Fruit fly (Drosophila melanogaster) whole organism, pupa: Measurements from ENCODE around the gene CG9706.
A peak's percentile ranks its signal among the peaks of the same experiment; 100 is the strongest.

Experiments used
- CG10348 ChIP-seq: fragments of 200-800 bp; sonication (Bioruptor generic); IDR thresholded peaks from 2 replicates; pipeline ENCODE4 v1.3.6; 2022; ENCODE audit warnings: missing biosample characterization, missing genetic modification characterization
- CG12605 ChIP-seq: fragments of 200-800 bp; sonication (Bioruptor generic); IDR thresholded peaks from 2 replicates; pipeline ENCODE4 v1.3.6; 2022; ENCODE audit warnings: missing biosample characterization, missing genetic modification characterization
- CG13204 ChIP-seq: fragments of 200-800 bp; sonication (Bioruptor generic); optimal IDR thresholded peaks from 2 replicates; lab custom pipeline; 2018; ENCODE audit warnings: missing biosample characterization, mild to moderate bottlenecking, missing genetic modification characterization, moderate library complexity
- CG14655 ChIP-seq: fragments of 200-800 bp; sonication (Bioruptor generic); optimal IDR thresholded peaks from 3 replicates; lab custom pipeline; 2017; ENCODE audit warnings: mild to moderate bottlenecking, missing biosample characterization, missing genetic modification reagents, missing genetic modification characterization
- CG15710 ChIP-seq: fragments of 200-800 bp; sonication (Bioruptor generic); optimal IDR thresholded peaks from 2 replicates; lab custom pipeline; 2018; ENCODE audit warnings: missing biosample characterization, mild to moderate bottlenecking, missing genetic modification characterization, moderate library complexity
- CG17806 ChIP-seq: fragments of 200-800 bp; sonication (Bioruptor generic); optimal IDR thresholded peaks from 2 replicates; lab custom pipeline; 2018; ENCODE audit warnings: missing biosample characterization, mild to moderate bottlenecking, missing genetic modification characterization, moderate library complexity
- CG32121 ChIP-seq: fragments of 200-800 bp; sonication (Bioruptor generic); IDR thresholded peaks from 2 replicates; pipeline ENCODE4 v1.3.6; 2022; ENCODE audit warnings: missing biosample characterization, missing genetic modification characterization
- CG34367 ChIP-seq: fragments of 200-800 bp; sonication (Bioruptor generic); optimal IDR thresholded peaks from 2 replicates; lab custom pipeline; 2018; ENCODE audit warnings: missing biosample characterization, mild to moderate bottlenecking, missing genetic modification characterization
- CG4496 ChIP-seq: fragments of 200-800 bp; sonication (Bioruptor generic); IDR thresholded peaks from 3 replicates; pipeline ENCODE4 v1.3.6; 2022; ENCODE audit warnings: missing biosample characterization, missing genetic modification characterization
- CG8159 ChIP-seq: fragments of 200-800 bp; sonication (Bioruptor generic); optimal IDR thresholded peaks from 3 replicates; lab custom pipeline; 2018; ENCODE audit warnings: missing biosample characterization, mild to moderate bottlenecking, missing genetic modification characterization, moderate library complexity
- CG8301 ChIP-seq: fragments of 200-800 bp; sonication (Bioruptor generic); optimal IDR thresholded peaks from 2 replicates; lab custom pipeline; 2018; ENCODE audit warnings: missing biosample characterization, mild to moderate bottlenecking, missing genetic modification characterization
- CG9948 ChIP-seq: fragments of 200-800 bp; sonication (Bioruptor generic); optimal IDR thresholded peaks from 2 replicates; lab custom pipeline; 2018; ENCODE audit warnings: missing biosample characterization, mild to moderate bottlenecking, missing genetic modification characterization, moderate library complexity
- D1 ChIP-seq: fragments of 200-800 bp; sonication (Bioruptor generic); optimal IDR thresholded peaks from 2 replicates; lab custom pipeline; 2018; ENCODE audit warnings: missing biosample characterization, mild to moderate bottlenecking, missing genetic modification characterization, moderate library complexity
- EcR ChIP-seq: fragments of 200-800 bp; sonication (Bioruptor generic); optimal IDR thresholded peaks from 3 replicates; lab custom pipeline; 2019; ENCODE audit warnings: missing biosample characterization, missing genetic modification characterization, mild to moderate bottlenecking, moderate library complexity, missing genetic modification reagents
- Ets98B ChIP-seq: fragments of 200-800 bp; sonication (Bioruptor generic); IDR thresholded peaks from 2 replicates; pipeline ENCODE4 v1.3.6; 2022; ENCODE audit warnings: missing biosample characterization, missing genetic modification characterization
- Pif1A ChIP-seq: fragments of 200-800 bp; sonication (Bioruptor generic); optimal IDR thresholded peaks from 3 replicates; lab custom pipeline; 2016; ENCODE audit warnings: missing biosample characterization, missing genetic modification characterization
- Pif1B ChIP-seq: fragments of 200-800 bp; sonication (Bioruptor generic); optimal IDR thresholded peaks from 3 replicates; lab custom pipeline; 2016; ENCODE audit warnings: missing biosample characterization, missing genetic modification characterization
- Snoo ChIP-seq: fragments of 200-800 bp; sonication (Bioruptor generic); optimal IDR thresholded peaks from 3 replicates; lab custom pipeline; 2017; ENCODE audit warnings: missing biosample characterization, mild to moderate bottlenecking, missing genetic modification characterization, inconsistent platforms
- fd96Ca ChIP-seq: fragments of 200-800 bp; sonication (Bioruptor generic); IDR thresholded peaks from 3 replicates; pipeline ENCODE4 v1.3.6; 2022; ENCODE audit warnings: missing biosample characterization, missing genetic modification characterization
- gl ChIP-seq: fragments of 200-800 bp; sonication (Bioruptor generic); optimal IDR thresholded peaks from 2 replicates; lab custom pipeline; 2018; ENCODE audit warnings: missing biosample characterization, mild to moderate bottlenecking, missing genetic modification characterization
- rn ChIP-seq: fragments of 200-800 bp; sonication (Bioruptor generic); IDR thresholded peaks from 2 replicates; pipeline ENCODE4 v1.3.6; 2022; ENCODE audit warnings: missing biosample characterization, missing genetic modification characterization

Gene CG9706

dm6 chr3L:16782789-16783188 lies at the start of gene CG9706:
CG9706 (plus strand) TSS chr3L:16783010.
- TF ChIP-seq Pif1B (GFP tag; lab: Kevin White, UChicago) (no peak), CG32121 (GFP tag; lab: Robert Waterston, UW) (no peak), CG9948 (tag; lab: Kevin White, UChicago) (no peak), Snoo (tag; lab: Kevin White, UChicago) (no peak), fd96Ca (GFP tag; lab: Robert Waterston, UW) (no peak), gl (tag; lab: Kevin White, UChicago) (no peak)

DNA sequence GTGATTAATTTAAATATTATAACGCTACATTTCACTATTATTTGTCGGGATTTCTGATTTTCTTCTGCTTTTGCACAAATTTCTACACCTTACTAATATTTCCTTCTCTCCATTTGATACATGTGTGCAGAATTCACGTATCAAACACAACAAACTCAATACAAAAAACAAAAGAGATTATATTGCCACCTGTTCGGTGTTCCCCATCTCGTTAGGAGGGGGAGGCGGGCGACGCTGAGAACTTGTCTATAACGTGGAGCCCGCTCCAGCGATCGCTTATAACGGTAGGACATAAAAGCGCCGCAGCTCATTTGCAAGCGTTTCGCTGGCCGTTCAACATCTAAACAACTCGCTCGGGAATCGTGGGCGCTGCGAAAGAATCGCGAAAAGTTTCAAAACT lies 49.6 kb upstream of the CG9706 start, which contains the start of gene CG9701:
CG9701 (plus strand) TSS at position 301 of the 400 bp plus-strand sequence.
- TF ChIP-seq CG12605 (GFP tag; lab: Robert Waterston, UW) (no peak), CG14655 (GFP tag; lab: Kevin White, UChicago) (no peak), Pif1A (GFP tag; lab: Kevin White, UChicago) (no peak), gl (tag; lab: Kevin White, UChicago) (no peak), CG10348 (no peak), CG8301 (tag; lab: Kevin White, UChicago) (no peak), CG15710 (tag; lab: Kevin White, UChicago) (no peak), CG34367 (tag; lab: Kevin White, UChicago) (no peak), EcR (GFP tag; lab: Kevin White, UChicago) (no peak), Snoo (tag; lab: Kevin White, UChicago) (no peak), CG8159 (no peak), fd96Ca (GFP tag; lab: Robert Waterston, UW) (no peak)

DNA sequence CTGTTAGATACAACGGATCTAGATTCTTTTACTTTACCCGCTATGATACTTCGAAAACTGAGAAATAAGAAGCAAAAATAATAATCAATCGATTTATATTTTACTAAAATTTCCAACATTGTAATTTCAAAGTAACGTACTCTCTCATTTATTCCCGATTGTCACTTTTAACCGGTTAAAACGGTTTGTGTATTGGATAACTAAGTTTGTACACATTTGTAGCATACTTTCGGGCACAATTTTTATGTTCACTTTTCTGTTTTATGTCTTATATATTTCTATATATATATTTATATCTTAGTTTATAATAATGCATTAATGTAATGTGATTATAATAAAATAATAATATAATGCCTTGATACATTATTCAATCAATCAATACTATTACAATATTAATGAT lies 41.1 kb upstream of the CG9706 start:
- TF ChIP-seq Ets98B (GFP tag; lab: Robert Waterston, UW) (no peak), D1 (tag; lab: Kevin White, UChicago) (peak; percentile 67)

DNA sequence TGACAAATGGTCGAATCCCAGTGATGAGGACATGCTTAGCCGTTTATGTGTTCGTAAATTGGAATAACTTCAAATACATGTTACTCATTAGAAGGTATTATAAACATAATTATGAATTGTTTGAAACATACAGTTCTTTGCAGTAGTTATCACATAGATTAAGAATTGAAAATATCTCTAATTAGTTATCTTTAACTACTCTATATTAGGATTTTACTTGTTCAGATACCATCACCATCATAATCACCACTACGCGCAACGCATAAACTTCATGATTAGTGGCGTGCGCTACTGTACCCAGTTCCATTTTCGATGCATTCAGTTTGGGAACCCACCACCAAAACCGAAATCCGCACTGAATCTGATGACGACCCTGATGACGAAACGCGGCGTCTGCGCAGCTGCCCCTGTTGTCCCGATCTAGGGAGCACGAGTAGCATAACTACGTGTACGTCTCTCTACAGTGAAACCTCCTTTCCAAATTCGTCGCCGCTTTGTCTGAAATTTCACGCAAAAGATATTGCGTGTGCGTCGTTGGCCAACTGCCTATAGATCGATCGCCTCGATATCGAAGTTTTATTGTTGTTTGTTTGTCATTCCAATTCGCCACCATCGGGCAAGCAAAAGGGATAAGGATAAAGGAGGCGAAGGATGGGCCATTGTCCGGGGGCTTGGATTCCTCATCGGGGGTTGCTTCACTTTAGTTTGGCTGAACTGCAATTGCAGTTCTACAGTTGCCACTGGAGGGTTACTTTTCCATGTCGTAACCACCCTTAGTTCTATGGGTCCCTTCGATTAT lies 38.7 kb upstream of the CG9706 start:
- TF ChIP-seq CG13204 (GFP tag; lab: Kevin White, UChicago): no peak
- TF ChIP-seq Snoo (tag; lab: Kevin White, UChicago): no peak
- TF ChIP-seq CG8301 (tag; lab: Kevin White, UChicago): no peak
- no peak for TF ChIP-seq CG4496
- TF ChIP-seq CG32121 (GFP tag; lab: Robert Waterston, UW): no peak
- no peak for TF ChIP-seq CG12605 (GFP tag; lab: Robert Waterston, UW)
- no peak for TF ChIP-seq CG14655 (GFP tag; lab: Kevin White, UChicago)
- no peak for TF ChIP-seq Ets98B (GFP tag; lab: Robert Waterston, UW)
- TF ChIP-seq D1 (tag; lab: Kevin White, UChicago): no peak
- TF ChIP-seq CG34367 (tag; lab: Kevin White, UChicago): no peak
- no peak for TF ChIP-seq CG17806
- no peak for TF ChIP-seq rn
- TF ChIP-seq CG8159: no peak
- no peak for TF ChIP-seq CG15710 (tag; lab: Kevin White, UChicago)
- no peak for TF ChIP-seq EcR (GFP tag; lab: Kevin White, UChicago)
- no peak for TF ChIP-seq Pif1B (GFP tag; lab: Kevin White, UChicago)
- no peak for TF ChIP-seq CG10348
- TF ChIP-seq Pif1A (GFP tag; lab: Kevin White, UChicago): no peak
- TF ChIP-seq CG9948 (tag; lab: Kevin White, UChicago): no peak
- TF ChIP-seq fd96Ca (GFP tag; lab: Robert Waterston, UW): no peak

dm6 chr3L:16746586-16747383 lies 36.0 kb upstream of the CG9706 start:
- peak; percentile 31 for TF ChIP-seq CG14655 (GFP tag; lab: Kevin White, UChicago)
- no peak for TF ChIP-seq EcR (GFP tag; lab: Kevin White, UChicago)
- TF ChIP-seq CG8159: peak; percentile 37
- no peak for TF ChIP-seq CG10348
- TF ChIP-seq CG13204 (GFP tag; lab: Kevin White, UChicago): no peak
- TF ChIP-seq CG8301 (tag; lab: Kevin White, UChicago): peak; percentile 54
- TF ChIP-seq Snoo (tag; lab: Kevin White, UChicago): no peak
- no peak for TF ChIP-seq rn
- TF ChIP-seq Pif1A (GFP tag; lab: Kevin White, UChicago): no peak
- TF ChIP-seq CG15710 (tag; lab: Kevin White, UChicago): peak; percentile 20
- no peak for TF ChIP-seq D1 (tag; lab: Kevin White, UChicago)
- peak; percentile 67 for TF ChIP-seq CG9948 (tag; lab: Kevin White, UChicago)
- no peak for TF ChIP-seq CG34367 (tag; lab: Kevin White, UChicago)

- TF ChIP-seq CG13204 (GFP tag; lab: Kevin White, UChicago) (no peak), EcR (GFP tag; lab: Kevin White, UChicago) (no peak), CG15710 (tag; lab: Kevin White, UChicago) (peak; percentile 55), CG14655 (GFP tag; lab: Kevin White, UChicago) (peak; percentile 69), Pif1A (GFP tag; lab: Kevin White, UChicago) (peak; percentile 29), gl (tag; lab: Kevin White, UChicago) (no peak), Snoo (tag; lab: Kevin White, UChicago) (peak; percentile 42), CG17806 (peak; percentile 57), CG4496 (0 out of 3 replicates have a peak, but pooled peaks have one; percentile 31), Ets98B (GFP tag; lab: Robert Waterston, UW) (no peak), CG32121 (GFP tag; lab: Robert Waterston, UW) (0 out of 2 replicates have a peak, but pooled peaks have one; percentile 44), CG8159 (peak; percentile 66), CG10348 (no peak), Pif1B (GFP tag; lab: Kevin White, UChicago) (peak; percentile 12), CG12605 (GFP tag; lab: Robert Waterston, UW) (no peak), CG9948 (tag; lab: Kevin White, UChicago) (peak; percentile 56), CG8301 (tag; lab: Kevin White, UChicago) (peak; percentile 67), CG34367 (tag; lab: Kevin White, UChicago) (peak; percentile 36), D1 (tag; lab: Kevin White, UChicago) (no peak), fd96Ca (GFP tag; lab: Robert Waterston, UW) (no peak), rn (no peak)
- TF ChIP-seq, all 21 proteins: peak for 12
Observed at dm6 chr3L:16748343-16748742, 34.5 kb upstream of the CG9706 start.
